Fruit fly (Drosophila melanogaster) whole organism: Measurements from ENCODE around the gene CG34447.

Experiments
- CG8478 ChIP-seq: fragments of >200 bp; optimal IDR thresholded peaks from 2 replicates; lab custom pipeline; 2018; ENCODE audit warnings: inconsistent platforms
- EcR ChIP-seq, 2 experiments: fragments of >200 bp; optimal IDR thresholded peaks; 2 replicates each; lab custom pipeline; 2017; ENCODE audit warnings: missing biosample characterization in 2 of 2, missing genetic modification characterization in 2 of 2, missing genetic modification reagents in 2 of 2
- psq ChIP-seq: fragments of >200 bp; optimal IDR thresholded peaks from 2 replicates; lab custom pipeline; 2017
- usp ChIP-seq: fragments of >200 bp; optimal IDR thresholded peaks from 2 replicates; lab custom pipeline; 2017; ENCODE audit warnings: missing biosample characterization, missing genetic modification characterization, mixed read lengths

- no peak for TF ChIP-seq psq (lab: Kevin White, UChicago)
- no peak for TF ChIP-seq usp (GFP tag; lab: Kevin White, UChicago)
- no peak for TF ChIP-seq CG8478
- TF ChIP-seq EcR (GFP tag; optimal IDR thresholded peaks at IDR 0.05; lab: Kevin White, UChicago) = no peak
Observed at dm6 chr2L:2434222-2434621, 14.4 kb upstream of the CG34447 start.
